Fruit fly (Drosophila melanogaster) whole organism, prepupa: ENCODE data around the gene lds.

Experiments used
- CG10631 ChIP-seq: fragments of 200-800 bp; sonication (Bioruptor generic); optimal IDR thresholded peaks from 2 replicates; lab custom pipeline; 2016; ENCODE audit warnings: missing biosample characterization, missing genetic modification characterization
- CG11294 ChIP-seq: fragments of 200-800 bp; sonication (Bioruptor generic); IDR thresholded peaks from 2 replicates; pipeline ENCODE4 v1.3.6; 2022; ENCODE audit warnings: missing biosample characterization, missing genetic modification characterization
- CG11902 ChIP-seq: fragments of 200-800 bp; sonication (Bioruptor generic); optimal IDR thresholded peaks from 3 replicates; lab custom pipeline; 2016; ENCODE audit warnings: missing biosample characterization, missing genetic modification characterization
- CG1621 ChIP-seq: fragments of 200-800 bp; sonication (Bioruptor generic); optimal IDR thresholded peaks from 3 replicates; lab custom pipeline; 2018; ENCODE audit warnings: missing biosample characterization, mild to moderate bottlenecking, missing genetic modification characterization
- CG16779 ChIP-seq: fragments of 200-800 bp; sonication (Bioruptor generic); optimal IDR thresholded peaks from 3 replicates; lab custom pipeline; 2017; ENCODE audit warnings: missing biosample characterization, mild to moderate bottlenecking, missing genetic modification characterization
- CG3032 ChIP-seq: fragments of 200-800 bp; optimal IDR thresholded peaks from 2 replicates; lab custom pipeline; 2019; ENCODE audit warnings: missing biosample characterization, mild to moderate bottlenecking, missing genetic modification characterization, moderate library complexity
- CG31627 ChIP-seq: fragments of 200-800 bp; sonication (Bioruptor generic); optimal IDR thresholded peaks from 3 replicates; lab custom pipeline; 2016; ENCODE audit warnings: missing biosample characterization, missing genetic modification characterization
- CG32006 ChIP-seq: fragments of 200-800 bp; sonication (Bioruptor generic); optimal IDR thresholded peaks from 3 replicates; lab custom pipeline; 2017; ENCODE audit warnings: missing biosample characterization, mild to moderate bottlenecking, missing genetic modification characterization
- CG34406 ChIP-seq: fragments of 200-800 bp; sonication (Bioruptor generic); optimal IDR thresholded peaks from 3 replicates; lab custom pipeline; 2016; ENCODE audit warnings: missing biosample characterization, missing genetic modification characterization
- CG3919 ChIP-seq: fragments of 200-800 bp; sonication (Bioruptor generic); optimal IDR thresholded peaks from 3 replicates; lab custom pipeline; 2016; ENCODE audit warnings: missing biosample characterization, missing genetic modification characterization
- CG4318 ChIP-seq: fragments of 200-800 bp; sonication (Bioruptor generic); optimal IDR thresholded peaks from 3 replicates; lab custom pipeline; 2017; ENCODE audit warnings: missing biosample characterization, mild to moderate bottlenecking, missing genetic modification characterization
- CG6276 ChIP-seq: fragments of 200-800 bp; sonication (Bioruptor generic); optimal IDR thresholded peaks from 2 replicates; lab custom pipeline; 2017; ENCODE audit warnings: missing biosample characterization, mild to moderate bottlenecking, missing genetic modification characterization
- CG6792 ChIP-seq: fragments of 200-800 bp; sonication (Bioruptor generic); optimal IDR thresholded peaks from 3 replicates; lab custom pipeline; 2016; ENCODE audit warnings: missing biosample characterization, missing genetic modification characterization
- CG6808 ChIP-seq: fragments of 200-800 bp; sonication (Bioruptor generic); optimal IDR thresholded peaks from 3 replicates; lab custom pipeline; 2017; ENCODE audit warnings: missing biosample characterization, missing genetic modification characterization, mild to moderate bottlenecking, moderate library complexity, missing genetic modification reagents
- CG6854 ChIP-seq: fragments of 200-800 bp; sonication (Bioruptor generic); optimal IDR thresholded peaks from 2 replicates; lab custom pipeline; 2017; ENCODE audit warnings: missing biosample characterization, mild to moderate bottlenecking, missing genetic modification characterization
- CG7368 ChIP-seq: fragments of 200-800 bp; sonication (Bioruptor generic); optimal IDR thresholded peaks from 3 replicates; lab custom pipeline; 2016; ENCODE audit warnings: missing biosample characterization, missing genetic modification characterization
- CG8119 ChIP-seq: fragments of 200-800 bp; sonication (Bioruptor generic); IDR thresholded peaks from 3 replicates; pipeline ENCODE4 v1.3.6; 2022; ENCODE audit warnings: missing biosample characterization, missing genetic modification characterization
- CG8319 ChIP-seq: fragments of 200-800 bp; sonication (Bioruptor generic); optimal IDR thresholded peaks from 3 replicates; lab custom pipeline; 2016; ENCODE audit warnings: missing biosample characterization, missing genetic modification characterization
- CG8632 ChIP-seq: fragments of 200-800 bp; sonication (Bioruptor generic); optimal IDR thresholded peaks from 3 replicates; lab custom pipeline; 2016; ENCODE audit warnings: missing biosample characterization, missing genetic modification characterization
- CG9139 ChIP-seq: fragments of 200-800 bp; sonication (Bioruptor generic); optimal IDR thresholded peaks from 3 replicates; lab custom pipeline; 2017; ENCODE audit warnings: missing biosample characterization, mild to moderate bottlenecking, missing genetic modification characterization
- Eip75B ChIP-seq: fragments of 200-800 bp; sonication (Bioruptor generic); optimal IDR thresholded peaks from 3 replicates; lab custom pipeline; 2016; ENCODE audit warnings: missing biosample characterization, missing genetic modification characterization
- Eip78C ChIP-seq: fragments of 200-800 bp; sonication (Bioruptor generic); peaks from one replicate; lab custom pipeline; 2016; ENCODE audit warnings: missing biosample characterization, missing genetic modification characterization
- Ets21C ChIP-seq: fragments of 200-800 bp; sonication (Bioruptor generic); optimal IDR thresholded peaks from 3 replicates; lab custom pipeline; 2016; ENCODE audit warnings: missing biosample characterization, missing genetic modification characterization
- Gug ChIP-seq: fragments of 200-800 bp; sonication (Bioruptor generic); IDR thresholded peaks from 2 replicates; pipeline ENCODE4 v1.3.6; 2022; ENCODE audit warnings: missing biosample characterization, missing genetic modification characterization
- Hr38 ChIP-seq: sonication (Bioruptor generic); optimal IDR thresholded peaks from 2 replicates; lab custom pipeline; 2016; ENCODE audit warnings: missing biosample characterization, missing genetic modification characterization
- Hr39 ChIP-seq: fragments of 200-800 bp; sonication (Bioruptor generic); optimal IDR thresholded peaks from 2 replicates; lab custom pipeline; 2016; ENCODE audit warnings: missing biosample characterization, missing genetic modification characterization
- Hr4 ChIP-seq: fragments of 200-800 bp; sonication (Bioruptor generic); optimal IDR thresholded peaks from 3 replicates; lab custom pipeline; 2016; ENCODE audit warnings: missing biosample characterization, missing genetic modification characterization
- Lpt ChIP-seq: fragments of 200-800 bp; sonication (Bioruptor generic); optimal IDR thresholded peaks from 3 replicates; lab custom pipeline; 2016; ENCODE audit warnings: missing biosample characterization, missing genetic modification characterization
- OdsH ChIP-seq: fragments of 200-800 bp; sonication (Bioruptor generic); optimal IDR thresholded peaks from 3 replicates; lab custom pipeline; 2016; ENCODE audit warnings: missing biosample characterization, missing genetic modification characterization
- Sox102F ChIP-seq: fragments of 200-800 bp; sonication (Bioruptor generic); optimal IDR thresholded peaks from 2 replicates; lab custom pipeline; 2016; ENCODE audit warnings: missing biosample characterization, mild to moderate bottlenecking, missing genetic modification characterization
- Sox14 ChIP-seq: fragments of 200-800 bp; sonication (Bioruptor generic); optimal IDR thresholded peaks from 3 replicates; lab custom pipeline; 2016; ENCODE audit warnings: missing biosample characterization, missing genetic modification characterization
- Sox15 ChIP-seq: fragments of 200-800 bp; sonication (Bioruptor generic); optimal IDR thresholded peaks from 3 replicates; lab custom pipeline; 2016; ENCODE audit warnings: missing biosample characterization, missing genetic modification characterization
- achi ChIP-seq: fragments of 200-800 bp; sonication (Bioruptor generic); optimal IDR thresholded peaks from 3 replicates; lab custom pipeline; 2016; ENCODE audit warnings: missing biosample characterization, missing genetic modification characterization
- acj6 ChIP-seq: fragments of 200-800 bp; sonication (Bioruptor generic); optimal IDR thresholded peaks from 3 replicates; lab custom pipeline; 2016; ENCODE audit warnings: missing biosample characterization, missing genetic modification characterization
- cyc ChIP-seq: fragments of 200-800 bp; sonication (Bioruptor generic); optimal IDR thresholded peaks from 3 replicates; lab custom pipeline; 2016; ENCODE audit warnings: missing biosample characterization, missing genetic modification characterization
- dac ChIP-seq: fragments of 200-800 bp; sonication (Bioruptor generic); optimal IDR thresholded peaks from 2 replicates; lab custom pipeline; 2017; ENCODE audit warnings: missing biosample characterization, mild to moderate bottlenecking, missing genetic modification characterization
- dsx ChIP-seq: fragments of 200-800 bp; optimal IDR thresholded peaks from 3 replicates; lab custom pipeline; 2019; ENCODE audit warnings: missing biosample characterization, mild to moderate bottlenecking, missing genetic modification characterization, moderate library complexity; ENCODE audit not compliant: poor library complexity, severe bottlenecking
- esn ChIP-seq: fragments of 200-800 bp; sonication (Bioruptor generic); optimal IDR thresholded peaks from 2 replicates; lab custom pipeline; 2016; ENCODE audit warnings: missing biosample characterization, mild to moderate bottlenecking, missing genetic modification characterization, moderate library complexity
- fd59A ChIP-seq: fragments of 200-800 bp; sonication (Bioruptor generic); optimal IDR thresholded peaks from 2 replicates; lab custom pipeline; 2017; ENCODE audit warnings: missing biosample characterization, mild to moderate bottlenecking, missing genetic modification characterization, missing genetic modification reagents
- fd85E ChIP-seq: fragments of 200-800 bp; sonication (Bioruptor generic); optimal IDR thresholded peaks from 3 replicates; lab custom pipeline; 2016; ENCODE audit warnings: missing biosample characterization, missing genetic modification characterization
- fkh ChIP-seq: fragments of 200-800 bp; sonication (Bioruptor generic); optimal IDR thresholded peaks from 3 replicates; lab custom pipeline; 2017; ENCODE audit warnings: missing biosample characterization, mild to moderate bottlenecking, missing genetic modification characterization, moderate library complexity
- net ChIP-seq: fragments of 200-800 bp; sonication (Bioruptor generic); optimal IDR thresholded peaks from 3 replicates; lab custom pipeline; 2016; ENCODE audit warnings: missing biosample characterization, missing genetic modification characterization
- pdm3 ChIP-seq: fragments of 200-800 bp; sonication (Bioruptor generic); optimal IDR thresholded peaks from 3 replicates; lab custom pipeline; 2016; ENCODE audit warnings: missing biosample characterization, missing genetic modification characterization
- salr ChIP-seq, 2 experiments: fragments of 200-800 bp; sonication (Bioruptor generic); optimal IDR thresholded peaks; 3 replicates each; lab custom pipeline; 2016 to 2018; ENCODE audit warnings: missing biosample characterization in 2 of 2, missing genetic modification characterization in 2 of 2, mild to moderate bottlenecking in 1 of 2
- spab ChIP-seq: fragments of 200-800 bp; sonication (Bioruptor generic); optimal IDR thresholded peaks from 2 replicates; lab custom pipeline; 2017; ENCODE audit warnings: missing biosample characterization, mild to moderate bottlenecking, missing genetic modification characterization, missing genetic modification reagents
- ss ChIP-seq, 2 experiments: fragments of 200-800 bp; sonication (Bioruptor generic); optimal IDR thresholded peaks; 2 replicates in 1 of 2; 3 replicates in 1 of 2; lab custom pipeline; 2017 to 2018; ENCODE audit warnings: mild to moderate bottlenecking in 2 of 2, missing biosample characterization in 2 of 2, missing genetic modification characterization in 2 of 2, moderate library complexity in 1 of 2
- svp ChIP-seq: fragments of 200-800 bp; sonication (Bioruptor generic); peaks from one replicate; lab custom pipeline; 2016; ENCODE audit warnings: missing biosample characterization, missing genetic modification characterization
- vri ChIP-seq: fragments of 200-800 bp; sonication (Bioruptor generic); optimal IDR thresholded peaks from 3 replicates; lab custom pipeline; 2016; ENCODE audit warnings: missing biosample characterization, mild to moderate bottlenecking, missing genetic modification characterization

lds gene

DNA sequence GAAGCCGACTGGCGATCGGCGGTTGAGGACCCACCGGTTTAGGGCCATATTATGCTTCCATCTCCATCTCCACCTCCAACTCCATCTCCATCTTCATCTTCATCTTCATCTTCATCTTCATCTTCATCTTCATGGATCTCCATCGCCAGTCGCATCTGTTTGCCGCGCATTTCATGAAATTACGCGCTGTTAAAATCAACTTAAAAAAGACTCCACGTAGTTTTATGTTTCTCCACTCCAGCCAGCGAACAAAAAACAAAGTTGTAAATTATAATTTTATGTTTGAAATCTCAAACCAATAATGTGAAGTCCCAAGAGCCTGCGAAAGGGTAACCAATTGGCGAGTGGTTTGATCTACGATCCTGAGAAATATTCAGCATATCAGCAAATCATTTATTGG lies 29.9 kb downstream of the lds start:
- TF ChIP-seq CG3032 (tag; lab: Kevin White, UChicago) (no peak), dsx (GFP tag; lab: Kevin White, UChicago) (peak; percentile 62), CG6854 (GFP tag; lab: Kevin White, UChicago) (no peak), fkh (GFP tag; lab: Kevin White, UChicago) (no peak), Sox102F (GFP tag; lab: Kevin White, UChicago) (no peak), svp (GFP tag; lab: Kevin White, UChicago) (peak; percentile 44), OdsH (no peak), Ets21C (GFP tag; lab: Kevin White, UChicago) (no peak), Hr39 (GFP tag; lab: Kevin White, UChicago) (no peak), fd85E (GFP tag; lab: Kevin White, UChicago) (no peak), CG6792 (GFP tag; lab: Kevin White, UChicago) (no peak), dac (GFP tag; lab: Kevin White, UChicago) (no peak), CG8119 (GFP tag; lab: Robert Waterston, UW) (no peak)

- TF ChIP-seq dsx (GFP tag; lab: Kevin White, UChicago) (peak; percentile 72), salr (GFP tag; optimal IDR thresholded peaks at IDR 0.05; lab: Kevin White, UChicago) (no peak), net (peak; percentile 5), ss (GFP tag; optimal IDR thresholded peaks at IDR 0.05; lab: Kevin White, UChicago) (peak in 1 of 2 experiments; percentile 38), CG11902 (no peak), CG4318 (GFP tag; lab: Kevin White, UChicago) (no peak), CG6276 (GFP tag; lab: Kevin White, UChicago) (no peak), svp (GFP tag; lab: Kevin White, UChicago) (peak; percentile 49), pdm3 (GFP tag; lab: Kevin White, UChicago) (peak; percentile 1), spab (GFP tag; lab: Kevin White, UChicago) (peak; percentile 61), CG32006 (no peak), CG9139 (GFP tag; lab: Kevin White, UChicago) (no peak), OdsH (peak; percentile 6), CG7368 (GFP tag; lab: Kevin White, UChicago) (no peak), Sox102F (GFP tag; lab: Kevin White, UChicago) (no peak), vri (GFP tag; lab: Kevin White, UChicago) (no peak), CG6808 (GFP tag; lab: Kevin White, UChicago) (peak; percentile 49), CG3919 (GFP tag; lab: Kevin White, UChicago) (peak; percentile 20), CG8632 (GFP tag; lab: Kevin White, UChicago) (peak; percentile 20), esn (GFP tag; lab: Kevin White, UChicago) (no peak), Eip78C (GFP tag; lab: Kevin White, UChicago) (peak; percentile 77), CG1621 (tag; lab: Kevin White, UChicago) (no peak), achi (GFP tag; lab: Kevin White, UChicago) (peak; percentile 28), acj6 (GFP tag; lab: Kevin White, UChicago) (peak; percentile 24), Gug (no peak), Ets21C (GFP tag; lab: Kevin White, UChicago) (no peak), Hr4 (GFP tag; lab: Kevin White, UChicago) (no peak), CG31627 (GFP tag; lab: Kevin White, UChicago) (no peak), Hr38 (no peak), Lpt (GFP tag; lab: Kevin White, UChicago) (no peak), fd59A (GFP tag; lab: Kevin White, UChicago) (peak; percentile 0), Sox14 (GFP tag; lab: Kevin White, UChicago) (no peak), CG3032 (tag; lab: Kevin White, UChicago) (peak; percentile 58), CG11294 (GFP tag; lab: Robert Waterston, UW) (no peak), CG10631 (GFP tag; lab: Kevin White, UChicago) (peak; percentile 26), Eip75B (peak; percentile 19), Sox15 (GFP tag; lab: Kevin White, UChicago) (no peak), CG8319 (GFP tag; lab: Kevin White, UChicago) (no peak), cyc (GFP tag; lab: Kevin White, UChicago) (no peak), CG16779 (no peak), CG34406 (GFP tag; lab: Kevin White, UChicago) (peak; percentile 15), fd85E (GFP tag; lab: Kevin White, UChicago) (no peak)
These were observed 33.0 kb downstream of the lds start for dm6 chr3R:7953041-7953788.
